Worm (Caenorhabditis elegans) whole organism, late embryonic: Measurements from ENCODE around the gene wsp-1.

Experiments used
- C08G9.2 ChIP-seq: sonication (generic microtip); optimal IDR thresholded peaks from 2 replicates; lab custom pipeline; 2016; ENCODE audit warnings: mild to moderate bottlenecking, missing genetic modification characterization, moderate library complexity, missing compliant biosample characterization
- F13H6.1 ChIP-seq: sonication (generic microtip); optimal IDR thresholded peaks from 2 replicates; lab custom pipeline; 2016; ENCODE audit warnings: missing genetic modification characterization, missing compliant biosample characterization
- T23F11.4 ChIP-seq: fragments of 200-800 bp; sonication (Bioruptor generic); optimal IDR thresholded peaks from 2 replicates; lab custom pipeline; 2018; ENCODE audit warnings: mild to moderate bottlenecking, missing genetic modification characterization, missing compliant biosample characterization
- ahr-1 ChIP-seq: sonication (generic microtip); optimal IDR thresholded peaks from 2 replicates; lab custom pipeline; 2016; ENCODE audit warnings: missing genetic modification characterization, missing compliant biosample characterization
- ceh-14 ChIP-seq: sonication (generic microtip); optimal IDR thresholded peaks from 2 replicates; lab custom pipeline; 2016; ENCODE audit warnings: missing genotype, missing genetic modification characterization, missing compliant biosample characterization
- ceh-18 ChIP-seq: sonication (generic microtip); optimal IDR thresholded peaks from 2 replicates; lab custom pipeline; 2016; ENCODE audit warnings: missing genetic modification characterization, missing compliant biosample characterization
- ceh-19 ChIP-seq: fragments of 200-800 bp; sonication (Bioruptor generic); optimal IDR thresholded peaks from 2 replicates; lab custom pipeline; 2018; ENCODE audit warnings: mild to moderate bottlenecking, missing genetic modification characterization, missing compliant biosample characterization
- ceh-24 ChIP-seq: sonication (generic microtip); optimal IDR thresholded peaks from 2 replicates; lab custom pipeline; 2016; ENCODE audit warnings: mild to moderate bottlenecking, missing genetic modification characterization, missing compliant biosample characterization
- ceh-30 ChIP-seq: fragments of 150-350 bp; optimal IDR thresholded peaks from 2 replicates; lab custom pipeline; 2014; ENCODE audit warnings: missing biosample characterization, missing genetic modification characterization
- ceh-34 ChIP-seq: sonication (generic microtip); optimal IDR thresholded peaks from 2 replicates; lab custom pipeline; 2016; ENCODE audit warnings: mild to moderate bottlenecking, missing genetic modification characterization, missing compliant biosample characterization
- ceh-48 ChIP-seq: sonication (generic microtip); optimal IDR thresholded peaks from 2 replicates; lab custom pipeline; 2016; ENCODE audit warnings: missing genetic modification characterization, inconsistent platforms, missing compliant biosample characterization
- ceh-6 ChIP-seq: fragments of 200-800 bp; sonication (Bioruptor generic); optimal IDR thresholded peaks from 2 replicates; lab custom pipeline; 2018; ENCODE audit warnings: mild to moderate bottlenecking, missing genetic modification characterization, missing compliant biosample characterization
- dmd-4 ChIP-seq: sonication (generic microtip); optimal IDR thresholded peaks from 2 replicates; lab custom pipeline; 2016; ENCODE audit warnings: borderline replicate concordance, missing genetic modification characterization, missing compliant biosample characterization
- elt-2 ChIP-seq: sonication (generic microtip); optimal IDR thresholded peaks from 2 replicates; lab custom pipeline; 2016; ENCODE audit warnings: missing genetic modification reagents, missing genetic modification characterization, missing compliant biosample characterization
- elt-4 ChIP-seq: sonication (generic microtip); optimal IDR thresholded peaks from 2 replicates; lab custom pipeline; 2016; ENCODE audit warnings: missing genetic modification characterization, missing compliant biosample characterization
- ets-4 ChIP-seq: sonication (generic microtip); optimal IDR thresholded peaks from 2 replicates; lab custom pipeline; 2016; ENCODE audit warnings: missing genetic modification characterization, missing compliant biosample characterization
- gmeb-2 ChIP-seq: sonication (generic microtip); optimal IDR thresholded peaks from 2 replicates; lab custom pipeline; 2016; ENCODE audit warnings: missing genetic modification characterization, inconsistent platforms, missing compliant biosample characterization
- hlh-13 ChIP-seq: fragments of 200-800 bp; sonication (Bioruptor generic); optimal IDR thresholded peaks from 2 replicates; lab custom pipeline; 2018; ENCODE audit warnings: mild to moderate bottlenecking, missing genetic modification characterization, missing compliant biosample characterization
- hlh-15 ChIP-seq: sonication (generic microtip); optimal IDR thresholded peaks from 2 replicates; lab custom pipeline; 2016; ENCODE audit warnings: missing genetic modification characterization, missing compliant biosample characterization
- hlh-30 ChIP-seq: sonication (generic microtip); optimal IDR thresholded peaks from 2 replicates; lab custom pipeline; 2017; ENCODE audit warnings: antibody characterized with exemption, missing genetic modification characterization, missing compliant biosample characterization; ENCODE audit not compliant: insufficient read depth
- hlh-6 ChIP-seq: sonication (generic microtip); optimal IDR thresholded peaks from 2 replicates; lab custom pipeline; 2016; ENCODE audit warnings: missing genotype, missing genetic modification characterization, missing compliant biosample characterization
- hlh-8 ChIP-seq: sonication (generic microtip); optimal IDR thresholded peaks from 2 replicates; lab custom pipeline; 2016; ENCODE audit warnings: missing genotype, missing genetic modification characterization, missing compliant biosample characterization
- lim-6 ChIP-seq: sonication (generic microtip); optimal IDR thresholded peaks from 2 replicates; lab custom pipeline; 2016; ENCODE audit warnings: missing genetic modification characterization, missing compliant biosample characterization
- lin-11 ChIP-seq: fragments of 200-800 bp; sonication (Bioruptor generic); optimal IDR thresholded peaks from 2 replicates; lab custom pipeline; 2018; ENCODE audit warnings: mild to moderate bottlenecking, missing genetic modification characterization, missing compliant biosample characterization
- mec-3 ChIP-seq: sonication (generic microtip); optimal IDR thresholded peaks from 2 replicates; lab custom pipeline; 2016; ENCODE audit warnings: borderline replicate concordance, missing genetic modification characterization, missing compliant biosample characterization
- nfya-1 ChIP-seq: sonication (generic microtip); optimal IDR thresholded peaks from 2 replicates; lab custom pipeline; 2017; ENCODE audit warnings: missing genetic modification characterization, mild to moderate bottlenecking, missing compliant biosample characterization, antibody characterized with exemption, moderate library complexity
- nhr-11 ChIP-seq: fragments of 150-350 bp; optimal IDR thresholded peaks from 2 replicates; lab custom pipeline; 2014; ENCODE audit warnings: missing biosample characterization, missing genetic modification characterization
- nhr-232 ChIP-seq: sonication (generic microtip); optimal IDR thresholded peaks from 2 replicates; lab custom pipeline; 2016; ENCODE audit warnings: missing genetic modification characterization, missing compliant biosample characterization
- npax-4 ChIP-seq: sonication (generic microtip); optimal IDR thresholded peaks from 2 replicates; lab custom pipeline; 2016; ENCODE audit warnings: missing genetic modification characterization, missing compliant biosample characterization
- pat-9 ChIP-seq: fragments of 200-800 bp; sonication (Bioruptor generic); optimal IDR thresholded peaks from 2 replicates; lab custom pipeline; 2018; ENCODE audit warnings: mild to moderate bottlenecking, missing genetic modification characterization, moderate library complexity, missing compliant biosample characterization
- pqm-1 ChIP-seq: sonication (generic microtip); optimal IDR thresholded peaks from 2 replicates; lab custom pipeline; 2016; ENCODE audit warnings: missing genetic modification characterization, missing compliant biosample characterization
- pros-1 ChIP-seq: fragments of 150-350 bp; optimal IDR thresholded peaks from 2 replicates; lab custom pipeline; 2014; ENCODE audit warnings: missing biosample characterization, missing genetic modification reagents, missing genetic modification characterization
- ref-2 ChIP-seq: sonication (generic microtip); optimal IDR thresholded peaks from 2 replicates; lab custom pipeline; 2016; ENCODE audit warnings: missing genetic modification characterization, missing compliant biosample characterization
- rnt-1 ChIP-seq: sonication (generic microtip); optimal IDR thresholded peaks from 2 replicates; lab custom pipeline; 2016; ENCODE audit warnings: missing genetic modification characterization, missing compliant biosample characterization
- unc-86 ChIP-seq: sonication (generic microtip); optimal IDR thresholded peaks from 2 replicates; lab custom pipeline; 2016; ENCODE audit warnings: missing genetic modification characterization, missing compliant biosample characterization
- zip-5 ChIP-seq: sonication (generic microtip); optimal IDR thresholded peaks from 2 replicates; lab custom pipeline; 2016; ENCODE audit warnings: missing genetic modification characterization, missing compliant biosample characterization
- ztf-16 ChIP-seq: sonication (generic microtip); optimal IDR thresholded peaks from 2 replicates; lab custom pipeline; 2017; ENCODE audit warnings: missing genetic modification characterization, missing compliant biosample characterization

Gene wsp-1

DNA sequence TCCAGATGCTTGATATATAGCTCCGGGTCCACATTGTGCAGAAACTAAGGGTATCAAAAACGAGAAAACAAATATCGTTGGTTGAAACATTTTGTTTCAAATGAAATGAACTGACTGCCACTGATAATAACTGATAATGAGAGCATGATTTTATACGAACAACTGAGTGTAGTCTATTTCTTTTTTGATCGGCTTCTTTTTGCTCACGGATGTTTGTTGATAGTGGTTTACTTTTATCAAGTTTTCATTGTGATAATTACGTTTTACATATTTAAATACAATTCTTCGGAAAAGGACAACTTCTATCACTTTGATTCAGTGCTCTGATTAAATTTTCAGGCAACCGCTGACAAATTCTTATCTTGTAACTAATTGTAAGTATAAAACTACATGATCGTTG is 35.1 kb downstream of the wsp-1 start, which contains the start of gene clec-51:
Gene clec-51, minus strand, starts transcription at position 114 of the 400 bp plus-strand sequence.
- no peak for TF ChIP-seq gmeb-2
- no peak for TF ChIP-seq pros-1 (tag; lab: Kevin White, UChicago)
- peak; percentile 4 for TF ChIP-seq elt-2 (tag; lab: Kevin White, UChicago)

DNA sequence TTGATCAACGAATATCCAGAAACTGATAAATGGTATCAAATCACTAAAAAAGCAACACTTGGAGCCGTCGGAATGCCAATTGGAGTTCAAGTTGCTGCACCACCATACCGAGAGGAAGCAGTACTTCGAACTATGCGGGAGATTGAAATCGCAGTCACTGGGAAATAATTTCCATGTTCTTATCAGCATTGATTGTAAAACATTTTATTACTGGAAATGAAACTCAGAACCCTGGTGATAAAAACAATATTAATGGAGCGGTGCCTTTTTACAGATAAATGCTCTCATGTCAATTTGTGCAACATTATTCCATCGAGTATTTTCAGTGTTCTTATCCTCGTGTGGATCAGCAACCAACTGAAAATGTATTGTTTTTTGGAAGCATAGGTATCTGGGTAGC is 37.0 kb downstream of the wsp-1 start:
- TF ChIP-seq nfya-1 (tag; lab: Kevin White, UChicago) = no peak
- TF ChIP-seq npax-4 (tag; lab: Kevin White, UChicago) = no peak
- no peak for TF ChIP-seq hlh-30
- TF ChIP-seq pqm-1 (tag; lab: Kevin White, UChicago) = no peak
- TF ChIP-seq ceh-18 (tag; lab: Kevin White, UChicago) = no peak
- no peak for TF ChIP-seq hlh-13
- TF ChIP-seq pat-9 (tag; lab: Kevin White, UChicago) = no peak
- no peak for TF ChIP-seq elt-4 (tag; lab: Kevin White, UChicago)
- TF ChIP-seq mec-3 (tag; lab: Kevin White, UChicago) = no peak
- no peak for TF ChIP-seq T23F11.4 (GFP tag; lab: Kevin White, UChicago)
- TF ChIP-seq lin-11 (tag; lab: Kevin White, UChicago) = no peak
- no peak for TF ChIP-seq ceh-19 (GFP tag; lab: Kevin White, UChicago)
- TF ChIP-seq ceh-48 (tag; lab: Kevin White, UChicago) = no peak
- no peak for TF ChIP-seq ceh-14 (tag; lab: Kevin White, UChicago)
- TF ChIP-seq ref-2 (tag; lab: Kevin White, UChicago) = no peak
- TF ChIP-seq, all 69 proteins: peak for 0

DNA sequence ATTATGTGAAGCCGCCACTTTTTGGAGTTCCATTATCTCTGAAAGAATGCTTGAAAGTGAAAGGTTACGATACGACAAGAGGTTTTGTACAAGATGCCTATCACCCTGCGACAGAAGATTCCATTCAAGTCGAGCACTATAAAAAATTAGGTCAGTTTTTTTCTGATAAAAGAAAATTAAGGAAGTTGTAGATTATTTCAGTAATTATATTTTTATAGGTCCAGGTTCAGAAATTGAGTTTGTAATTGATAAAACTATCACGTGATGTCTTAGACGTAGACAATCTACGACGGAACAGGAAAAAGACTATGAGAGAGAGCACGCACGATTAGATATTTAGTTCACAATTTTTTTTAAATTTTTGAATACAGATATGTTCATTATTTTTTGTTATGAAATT is 38.8 kb downstream of the wsp-1 start:
- TF ChIP-seq hlh-8 (tag; lab: Kevin White, UChicago) (no peak), hlh-30 (no peak), ets-4 (tag; lab: Kevin White, UChicago) (no peak), hlh-15 (tag; lab: Kevin White, UChicago) (no peak)

DNA sequence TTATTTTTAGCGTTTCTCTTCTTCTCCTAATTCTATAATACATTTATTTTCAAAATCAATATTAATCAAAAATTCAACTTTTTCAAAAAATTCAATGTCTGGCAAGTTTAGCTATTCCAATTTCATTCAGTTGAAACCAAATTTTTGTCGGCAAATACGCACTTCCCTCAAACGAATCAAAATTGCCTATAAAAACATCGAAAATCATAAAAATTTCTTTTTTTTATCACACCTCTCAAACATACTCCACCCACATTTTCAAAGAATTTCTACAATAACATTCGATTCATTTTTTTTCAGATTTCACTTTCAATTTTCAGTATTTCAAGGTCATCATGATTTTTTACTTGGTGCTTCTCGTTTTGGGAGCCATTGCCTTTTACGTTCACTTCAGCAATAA is 39.7 kb downstream of the wsp-1 start, which contains the start of gene faah-1:
Gene faah-1, plus strand, starts transcription at position 301 of the 400 bp plus-strand sequence.
- TF ChIP-seq hlh-6 (tag; lab: Kevin White, UChicago) (no peak), lin-11 (tag; lab: Kevin White, UChicago) (no peak), elt-2 (tag; lab: Kevin White, UChicago) (no peak), zip-5 (tag; lab: Kevin White, UChicago) (no peak), lim-6 (tag; lab: Kevin White, UChicago) (no peak), elt-4 (tag; lab: Kevin White, UChicago) (no peak), unc-86 (tag; lab: Kevin White, UChicago) (no peak)

DNA sequence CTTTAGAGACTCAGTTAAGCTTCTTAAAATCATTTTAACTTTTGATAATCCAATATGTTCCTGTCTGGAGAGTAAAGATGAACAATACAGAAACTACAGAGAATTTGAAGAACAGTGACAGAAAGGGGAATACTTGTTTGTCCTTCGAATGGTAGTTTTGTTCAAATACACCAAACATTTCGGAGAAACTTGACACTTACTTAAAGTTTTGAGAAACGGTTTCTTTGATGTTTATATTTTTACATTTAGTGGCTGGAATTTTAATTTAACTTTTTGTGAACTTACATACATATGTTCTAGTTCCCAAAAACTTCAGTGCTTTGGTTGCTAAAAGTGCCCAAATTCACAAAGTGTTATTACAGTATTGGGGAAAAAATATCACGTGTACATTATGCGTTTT is 41.6 kb downstream of the wsp-1 start, which contains the start of gene B0218.5:
Gene B0218.5, minus strand, starts transcription at position 101 of the 400 bp plus-strand sequence.
- TF ChIP-seq C08G9.2 (tag; lab: Kevin White, UChicago) (no peak), mec-3 (tag; lab: Kevin White, UChicago) (no peak), dmd-4 (tag; lab: Kevin White, UChicago) (no peak), ztf-16 (no peak), nhr-232 (tag; lab: Kevin White, UChicago) (no peak), nfya-1 (tag; lab: Kevin White, UChicago) (no peak), ceh-34 (tag; lab: Kevin White, UChicago) (no peak), ceh-6 (GFP tag; lab: Kevin White, UChicago) (no peak), F13H6.1 (no peak), ahr-1 (tag; lab: Kevin White, UChicago) (no peak), ceh-24 (no peak), nhr-11 (tag; lab: Kevin White, UChicago) (no peak), rnt-1 (tag; lab: Kevin White, UChicago) (no peak), ceh-30 (tag; lab: Kevin White, UChicago) (no peak)
